Fruit fly (Drosophila melanogaster) whole organism, embryonic: ENCODE measurements around the gene Cep97.

Experiments
- BEAF-32 ChIP-seq: fragments of 200-800 bp; sonication (Bioruptor generic); optimal IDR thresholded peaks from 3 replicates; lab custom pipeline; 2017; ENCODE audit warnings: missing biosample characterization, missing genetic modification characterization, mild to moderate bottlenecking, moderate library complexity, missing genetic modification reagents
- Bdp1 ChIP-seq: fragments of 200-800 bp; sonication (Bioruptor generic); optimal IDR thresholded peaks from 3 replicates; lab custom pipeline; 2016; ENCODE audit warnings: missing biosample characterization, missing genetic modification characterization
- Bgb ChIP-seq: fragments of 200-800 bp; sonication (Bioruptor generic); IDR thresholded peaks from 2 replicates; pipeline ENCODE4 v1.3.6; 2022; ENCODE audit warnings: missing biosample characterization, missing genetic modification characterization; ENCODE audit not compliant: partially characterized antibody
- CG10321 ChIP-seq: fragments of 200-800 bp; sonication (Bioruptor generic); IDR thresholded peaks from 2 replicates; pipeline ENCODE4 v1.3.6; 2022; ENCODE audit warnings: missing biosample characterization, missing genetic modification characterization
- CG10431 ChIP-seq: fragments of 200-800 bp; sonication (Bioruptor generic); optimal IDR thresholded peaks from 3 replicates; lab custom pipeline; 2018; ENCODE audit warnings: missing biosample characterization, mild to moderate bottlenecking, missing genetic modification characterization
- CG12155 ChIP-seq: fragments of 200-800 bp; sonication (Bioruptor generic); optimal IDR thresholded peaks from 3 replicates; lab custom pipeline; 2016; ENCODE audit warnings: missing biosample characterization, missing genetic modification characterization
- CG14441 ChIP-seq: fragments of 200-800 bp; sonication (Bioruptor generic); IDR thresholded peaks from 2 replicates; pipeline ENCODE4 v1.3.6; 2022; ENCODE audit warnings: missing biosample characterization, missing genetic modification characterization
- CG14710 ChIP-seq: fragments of 200-800 bp; sonication (Bioruptor generic); optimal IDR thresholded peaks from 3 replicates; lab custom pipeline; 2019; ENCODE audit warnings: missing biosample characterization, mild to moderate bottlenecking, missing genetic modification characterization, moderate library complexity
- CG18764 ChIP-seq: fragments of 200-800 bp; sonication (Bioruptor generic); optimal IDR thresholded peaks from 3 replicates; lab custom pipeline; 2016; ENCODE audit warnings: missing biosample characterization, missing genetic modification characterization
- CG30020 ChIP-seq: fragments of 200-800 bp; optimal IDR thresholded peaks from 2 replicates; lab custom pipeline; 2019; ENCODE audit warnings: missing biosample characterization, mild to moderate bottlenecking, missing genetic modification characterization, moderate library complexity
- CG4707 ChIP-seq: fragments of 200-800 bp; sonication (Bioruptor generic); optimal IDR thresholded peaks from 2 replicates; lab custom pipeline; 2018; ENCODE audit warnings: missing biosample characterization, mild to moderate bottlenecking, missing genetic modification characterization, moderate library complexity
- CG4820 ChIP-seq: fragments of 200-800 bp; sonication (Bioruptor generic); optimal IDR thresholded peaks from 3 replicates; lab custom pipeline; 2016; ENCODE audit warnings: missing biosample characterization, missing genetic modification characterization
- CG7271 ChIP-seq: fragments of 200-800 bp; sonication (Bioruptor generic); optimal IDR thresholded peaks from 2 replicates; lab custom pipeline; 2018; ENCODE audit warnings: missing biosample characterization, mild to moderate bottlenecking, missing genetic modification characterization, moderate library complexity
- CG7928 ChIP-seq: fragments of 200-800 bp; sonication (Bioruptor generic); optimal IDR thresholded peaks from 2 replicates; lab custom pipeline; 2017; ENCODE audit warnings: missing biosample characterization, mild to moderate bottlenecking, missing genetic modification characterization
- CG8359 ChIP-seq: fragments of 200-800 bp; sonication (Bioruptor generic); optimal IDR thresholded peaks from 2 replicates; lab custom pipeline; 2017; ENCODE audit warnings: missing biosample characterization, mild to moderate bottlenecking, missing genetic modification characterization, borderline replicate concordance
- CG8478 ChIP-seq: fragments of >200 bp; optimal IDR thresholded peaks from 2 replicates; lab custom pipeline; 2018
- CG8924 ChIP-seq: fragments of 200-800 bp; optimal IDR thresholded peaks from 3 replicates; lab custom pipeline; 2019; ENCODE audit warnings: missing biosample characterization, mild to moderate bottlenecking, missing genetic modification characterization, moderate library complexity
- CG9215 ChIP-seq: fragments of 200-800 bp; sonication (Bioruptor generic); IDR thresholded peaks from 2 replicates; pipeline ENCODE4 v1.3.6; 2022; ENCODE audit warnings: missing biosample characterization, missing genetic modification characterization
- CG9727 ChIP-seq: fragments of 200-800 bp; sonication (Bioruptor generic); optimal IDR thresholded peaks from 3 replicates; lab custom pipeline; 2017; ENCODE audit warnings: missing biosample characterization, mild to moderate bottlenecking, missing genetic modification characterization
- CG9817 ChIP-seq: fragments of 200-800 bp; sonication (Bioruptor generic); optimal IDR thresholded peaks from 2 replicates; lab custom pipeline; 2018; ENCODE audit warnings: missing biosample characterization, mild to moderate bottlenecking, missing genetic modification characterization, moderate library complexity
- CTCF ChIP-seq: fragments of 200-800 bp; sonication (Bioruptor generic); optimal IDR thresholded peaks from 2 replicates; lab custom pipeline; 2017; ENCODE audit warnings: missing biosample characterization, mild to moderate bottlenecking, missing genetic modification characterization, moderate library complexity
- CoRest ChIP-seq: fragments of 200-800 bp; sonication (Bioruptor generic); optimal IDR thresholded peaks from 3 replicates; lab custom pipeline; 2018; ENCODE audit warnings: missing biosample characterization, mild to moderate bottlenecking, missing genetic modification characterization, moderate library complexity
- Dip3 ChIP-seq: fragments of 200-800 bp; sonication (Bioruptor generic); optimal IDR thresholded peaks from 3 replicates; lab custom pipeline; 2016; ENCODE audit warnings: missing biosample characterization, missing genetic modification characterization
- Dp ChIP-seq: fragments of 200-800 bp; sonication (Bioruptor generic); optimal IDR thresholded peaks from 2 replicates; lab custom pipeline; 2018; ENCODE audit warnings: missing biosample characterization, mild to moderate bottlenecking, missing genetic modification characterization, moderate library complexity
- Dref ChIP-seq: fragments of 200-800 bp; sonication (Bioruptor generic); IDR thresholded peaks from 2 replicates; pipeline ENCODE4 v1.3.6; 2022; ENCODE audit warnings: missing biosample characterization, missing genetic modification characterization
- E2f2 ChIP-seq: fragments of 200-800 bp; sonication (Bioruptor generic); IDR thresholded peaks from 2 replicates; pipeline ENCODE4 v1.3.6; 2022; ENCODE audit warnings: missing biosample characterization, missing genetic modification characterization
- Ets65A ChIP-seq: fragments of 200-800 bp; sonication (Bioruptor generic); peaks from one replicate; lab custom pipeline; 2016; ENCODE audit warnings: missing biosample characterization, missing genetic modification characterization
- Ets97D ChIP-seq: fragments of 200-800 bp; sonication (Bioruptor generic); optimal IDR thresholded peaks from 3 replicates; lab custom pipeline; 2016; ENCODE audit warnings: missing biosample characterization, missing genetic modification characterization
- Gug ChIP-seq: fragments of 200-800 bp; sonication (Bioruptor generic); IDR thresholded peaks from 4 replicates; pipeline ENCODE4 v1.3.6; 2022; ENCODE audit warnings: missing biosample characterization, missing genetic modification characterization
- HLH3B ChIP-seq: fragments of 200-800 bp; sonication (Bioruptor generic); IDR thresholded peaks from 2 replicates; pipeline ENCODE4 v1.3.6; 2022; ENCODE audit warnings: missing biosample characterization, missing genetic modification characterization
- Hey ChIP-seq: fragments of 200-800 bp; sonication (Bioruptor generic); optimal IDR thresholded peaks from 3 replicates; lab custom pipeline; 2018; ENCODE audit warnings: missing biosample characterization, mild to moderate bottlenecking, missing genetic modification characterization
- HmgD ChIP-seq: fragments of 200-800 bp; sonication (Bioruptor generic); optimal IDR thresholded peaks from 3 replicates; lab custom pipeline; 2016; ENCODE audit warnings: missing biosample characterization, missing genetic modification characterization
- Lhr ChIP-seq: fragments of 200-800 bp; sonication (Bioruptor generic); optimal IDR thresholded peaks from 3 replicates; lab custom pipeline; 2017; ENCODE audit warnings: mild to moderate bottlenecking, missing biosample characterization, missing genetic modification reagents, missing genetic modification characterization
- Lim3 ChIP-seq: fragments of 200-800 bp; sonication (Bioruptor generic); IDR thresholded peaks from 2 replicates; pipeline ENCODE4 v1.3.6; 2022; ENCODE audit warnings: missing biosample characterization, missing genetic modification characterization
- Poxn ChIP-seq: fragments of 200-800 bp; sonication (Bioruptor generic); IDR thresholded peaks from 2 replicates; pipeline ENCODE4 v1.3.6; 2022; ENCODE audit warnings: missing biosample characterization, missing genetic modification characterization
- Stat92E ChIP-seq, 3 experiments: fragments of >200 bp in 2 of 3; fragments of 200-800 bp in 1 of 3; sonication (Bioruptor generic) in 1 of 3; optimal IDR thresholded peaks; 2 replicates each; lab custom pipeline; 2017 to 2019; ENCODE audit warnings: missing biosample characterization in 3 of 3, missing genetic modification characterization in 3 of 3, mild to moderate bottlenecking in 1 of 3, moderate library complexity in 1 of 3
- Xrp1 ChIP-seq: fragments of 200-800 bp; sonication (Bioruptor generic); IDR thresholded peaks from 2 replicates; pipeline ENCODE4 v1.3.6; 2022; ENCODE audit warnings: missing biosample characterization, missing genetic modification characterization
- YL-1 ChIP-seq: fragments of 200-800 bp; sonication (Bioruptor generic); optimal IDR thresholded peaks from 3 replicates; lab custom pipeline; 2017; ENCODE audit warnings: missing biosample characterization, mild to moderate bottlenecking, missing genetic modification characterization
- bsh ChIP-seq, 2 experiments: fragments of 200-800 bp; sonication (Bioruptor generic); optimal IDR thresholded peaks; 2 replicates each; lab custom pipeline; 2017 to 2018; ENCODE audit warnings: mild to moderate bottlenecking in 2 of 2, missing biosample characterization in 2 of 2, missing genetic modification characterization in 2 of 2, moderate library complexity in 1 of 2
- croc ChIP-seq: fragments of 200-800 bp; sonication (Bioruptor generic); conservative IDR thresholded peaks from 3 replicates; pipeline ENCODE4 v1.3.6; 2022; ENCODE audit warnings: missing biosample characterization, missing genetic modification characterization
- danr ChIP-seq: fragments of 200-800 bp; sonication (Bioruptor generic); IDR thresholded peaks from 2 replicates; pipeline ENCODE4 v1.3.6; 2022; ENCODE audit warnings: missing biosample characterization, missing genetic modification characterization
- eyg ChIP-seq: fragments of 200-800 bp; sonication (Bioruptor generic); optimal IDR thresholded peaks from 3 replicates; lab custom pipeline; 2016; ENCODE audit warnings: missing biosample characterization, missing genetic modification characterization
- gfzf ChIP-seq: fragments of 200-800 bp; sonication (Bioruptor generic); optimal IDR thresholded peaks from 2 replicates; lab custom pipeline; 2016; ENCODE audit warnings: missing biosample characterization, mild to moderate bottlenecking, missing genetic modification characterization, moderate library complexity
- gro ChIP-seq: fragments of 200-800 bp; sonication (Bioruptor generic); optimal IDR thresholded peaks from 2 replicates; lab custom pipeline; 2016; ENCODE audit warnings: missing biosample characterization, missing genetic modification characterization
- h ChIP-seq: fragments of >200 bp; optimal IDR thresholded peaks from 2 replicates; lab custom pipeline; 2017
- otp ChIP-seq: fragments of 200-800 bp; sonication (Bioruptor generic); IDR thresholded peaks from 3 replicates; pipeline ENCODE4, ENCODE4 v1.3.6; 2022; ENCODE audit warnings: missing biosample characterization, missing genetic modification characterization
- p53 ChIP-seq: fragments of 200-800 bp; sonication (Bioruptor generic); optimal IDR thresholded peaks from 2 replicates; lab custom pipeline; 2016; ENCODE audit warnings: missing biosample characterization, missing genetic modification characterization
- sc ChIP-seq, 3 experiments: fragments of >200 bp in 2 of 3; fragments of 200-800 bp in 1 of 3; sonication (Bioruptor generic) in 1 of 3; optimal IDR thresholded peaks; 2 replicates in 2 of 3; 3 replicates in 1 of 3; lab custom pipeline; 2017; ENCODE audit warnings: mild to moderate bottlenecking in 1 of 3, missing biosample characterization in 1 of 3, missing genetic modification characterization in 1 of 3, missing genetic modification reagents in 1 of 3
- so ChIP-seq: fragments of 200-800 bp; sonication (Bioruptor generic); IDR thresholded peaks from 3 replicates; pipeline ENCODE4 v1.3.6; 2022; ENCODE audit warnings: missing biosample characterization, missing genetic modification characterization
- tna ChIP-seq: fragments of 200-800 bp; sonication (Bioruptor generic); IDR thresholded peaks from 2 replicates; pipeline ENCODE4 v1.3.6; 2022; ENCODE audit warnings: missing biosample characterization, missing genetic modification characterization; ENCODE audit not compliant: partially characterized antibody
- trem ChIP-seq: fragments of 200-800 bp; optimal IDR thresholded peaks from 3 replicates; lab custom pipeline; 2019; ENCODE audit warnings: missing biosample characterization, mild to moderate bottlenecking, missing genetic modification characterization, moderate library complexity
- yki ChIP-seq: fragments of >200 bp; optimal IDR thresholded peaks from 3 replicates; lab custom pipeline; 2018

Cep97 gene

dm6 chr2L:3862437-3863041 lies 5.0 kb upstream of the Cep97 start, which contains the start of gene TTLL4B (continued):
- TF ChIP-seq p53 (no peak), Hey (tag; lab: Kevin White, UChicago) (no peak), gro (GFP tag; lab: Kevin White, UChicago) (no peak), CG14441 (GFP tag; lab: Robert Waterston, UW) (no peak), CG30020 (tag; lab: Kevin White, UChicago) (no peak), CG9817 (tag; lab: Kevin White, UChicago) (no peak), CG4707 (GFP tag; lab: Kevin White, UChicago) (no peak), danr (no peak), Dip3 (GFP tag; lab: Kevin White, UChicago) (no peak), HLH3B (GFP tag; lab: Robert Waterston, UW) (no peak), CoRest (peak; percentile 45), bsh (GFP tag; optimal IDR thresholded peaks at IDR 0.05; lab: Kevin White, UChicago) (no peak), Xrp1 (peak; percentile 37; the same call in 1 of the 2 replicates), CG7271 (tag; lab: Kevin White, UChicago) (no peak), sc (optimal IDR thresholded peaks at IDR 0.05; lab: Kevin White, UChicago) (no peak), sc (GFP tag; optimal IDR thresholded peaks at IDR 0.05; lab: Kevin White, UChicago) (no peak), eyg (no peak), CG10431 (GFP tag; lab: Kevin White, UChicago) (no peak), croc (no peak), Poxn (GFP tag; lab: Robert Waterston, UW) (no peak), Dref (GFP tag; lab: Robert Waterston, UW) (peak; percentile 94), Lim3 (GFP tag; lab: Robert Waterston, UW) (no peak), CG8359 (GFP tag; lab: Kevin White, UChicago) (no peak), Dp (GFP tag; lab: Kevin White, UChicago) (peak; percentile 95), CG9727 (GFP tag; lab: Kevin White, UChicago) (no peak), CG18764 (GFP tag; lab: Kevin White, UChicago) (no peak), BEAF-32 (GFP tag; lab: Kevin White, UChicago) (peak; percentile 95), CG12155 (GFP tag; lab: Kevin White, UChicago) (no peak), tna (peak; percentile 88), otp (GFP tag; lab: Robert Waterston, UW) (no peak), Stat92E (GFP tag; optimal IDR thresholded peaks at IDR 0.05; lab: Kevin White, UChicago) (peak in 1 of 3 experiments; percentile 53), trem (tag; lab: Kevin White, UChicago) (peak; percentile 64), CTCF (GFP tag; lab: Kevin White, UChicago) (no peak), gfzf (peak; percentile 19), Lhr (no peak), CG14710 (tag; lab: Kevin White, UChicago) (peak; percentile 70), Ets97D (peak; percentile 58), CG9215 (GFP tag; lab: Robert Waterston, UW) (peak; percentile 98), Ets65A (GFP tag; lab: Kevin White, UChicago) (peak; percentile 75), E2f2 (GFP tag; lab: Robert Waterston, UW) (peak; percentile 95), Bgb (GFP tag; lab: Robert Waterston, UW) (peak; percentile 95), YL-1 (GFP tag; lab: Kevin White, UChicago) (no peak), yki (lab: Kevin White, UChicago) (no peak), so (GFP tag; lab: Robert Waterston, UW) (no peak), Gug (GFP tag; lab: Robert Waterston, UW) (no peak), CG4820 (GFP tag; lab: Kevin White, UChicago) (no peak), CG8924 (tag; lab: Kevin White, UChicago) (peak; percentile 3), CG8478 (lab: Kevin White, UChicago) (peak; percentile 27), Bdp1 (no peak), HmgD (GFP tag; lab: Kevin White, UChicago) (no peak), CG10321 (GFP tag; lab: Robert Waterston, UW) (no peak), h (no peak), CG7928 (GFP tag; lab: Kevin White, UChicago) (peak; percentile 84)
